Worm (Caenorhabditis elegans): ENCODE results near the gene nlp-53.

- no peak for TF ChIP-seq him-1 (tag; optimal IDR thresholded peaks at IDR 0.05)
- TF ChIP-seq W03F9.2 (tag; optimal IDR thresholded peaks at IDR 0.05), result no peak
- no peak for TF ChIP-seq dao-5 (tag; optimal IDR thresholded peaks at IDR 0.05)
Observed at ce11 chrX:13598021-13598499, 20.6 kb upstream of the nlp-53 start, which contains the start of gene bra-1.

Data from whole organism, L4/young adult.